Worm (Caenorhabditis elegans): ENCODE measurements around the gene kin-21.

ce11 chrIV:9861921-9862320, 29.2 kb downstream of the kin-21 start, which contains the start of gene K07F5.14:
- TF ChIP-seq ztf-11 (tag; optimal IDR thresholded peaks at IDR 0.05): no peak
- no peak for TF ChIP-seq elt-3 (tag; optimal IDR thresholded peaks at IDR 0.05)
- no peak for TF ChIP-seq nhr-237 (tag; optimal IDR thresholded peaks at IDR 0.05)
- TF ChIP-seq nhr-25 (tag; optimal IDR thresholded peaks at IDR 0.05): no peak
- no peak for TF ChIP-seq unc-55 (GFP tag; optimal IDR thresholded peaks at IDR 0.05)
- no peak for TF ChIP-seq snpc-4 (tag; optimal IDR thresholded peaks at IDR 0.05)
- no peak for TF ChIP-seq sma-3 (GFP tag; optimal IDR thresholded peaks at IDR 0.05)
- no peak for TF ChIP-seq gmeb-1 (tag; optimal IDR thresholded peaks at IDR 0.05)
